Fruit fly (Drosophila melanogaster) Kc167 (cell line): Measurements from ENCODE around the gene Ttc1.

Source experiments
- Sin3A ChIP-seq: fragments of >200 bp; optimal IDR thresholded peaks from 2 replicates; lab custom pipeline; 2018; ENCODE audit warnings: missing external identifiers
- h ChIP-seq: fragments of >200 bp; optimal IDR thresholded peaks from 3 replicates; lab custom pipeline; 2018; ENCODE audit warnings: missing external identifiers
- ttk ChIP-seq: sonication (Bioruptor generic); optimal IDR thresholded peaks from 2 replicates; lab custom pipeline; 2017; ENCODE audit warnings: missing external identifiers

DNA sequence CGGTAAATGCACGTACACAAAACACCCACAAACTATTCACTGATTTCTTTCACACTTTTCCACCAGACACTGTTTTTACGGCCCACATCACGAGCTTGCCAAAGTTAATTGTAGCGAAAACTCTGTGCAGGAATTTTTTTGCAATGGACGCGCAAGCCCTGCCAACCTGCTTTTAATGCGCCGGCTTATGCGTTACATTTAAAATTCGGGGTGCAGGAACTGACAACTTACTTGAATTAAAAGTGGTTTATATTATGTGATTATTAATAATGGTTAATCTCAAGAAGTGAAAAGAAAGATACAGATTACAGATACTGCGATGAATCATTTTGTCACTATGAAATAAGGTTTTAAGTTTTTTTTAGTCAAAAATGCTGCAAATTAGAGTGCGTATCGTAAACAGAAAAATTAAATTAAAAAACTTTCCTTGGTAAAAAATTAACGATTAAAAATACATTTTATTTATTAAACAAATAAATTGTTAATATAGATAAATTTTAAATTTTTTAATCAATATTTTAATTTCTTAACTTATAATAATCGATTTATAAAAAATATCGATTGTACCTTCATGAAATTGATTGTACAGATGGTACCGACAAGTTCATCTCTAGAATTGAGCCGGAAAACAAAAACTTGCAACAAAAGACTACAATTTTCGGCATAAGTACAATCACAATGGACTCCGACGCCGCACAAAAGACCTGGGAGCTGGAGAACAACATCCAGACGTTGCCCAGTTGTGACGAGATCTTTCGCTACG is 26.9 kb upstream of the Ttc1 start, which contains the start of the genes CG42232 and CSN5:
- TF ChIP-seq Sin3A (lab: Kevin White, UChicago) (no peak), h (no peak), ttk (no peak)
